Worm (Caenorhabditis elegans) whole organism, L1 larva: ENCODE data around the gene flp-8.

Source experiments
- aly-2 ChIP-seq: fragments of 150-350 bp; optimal IDR thresholded peaks from 2 replicates; lab custom pipeline; 2014; ENCODE audit warnings: missing biosample characterization, missing genetic modification characterization
- blmp-1 ChIP-seq: fragments of 150-350 bp; optimal IDR thresholded peaks from 2 replicates; lab custom pipeline; 2014; ENCODE audit warnings: missing biosample characterization, missing genetic modification characterization
- efl-1 ChIP-seq, 4 experiments: fragments of 150-350 bp; optimal IDR thresholded peaks in 3 of 4; peaks in 1 of 4; 1 replicate in 1 of 4; 2 replicates in 3 of 4; lab custom pipeline; 2014; ENCODE audit warnings: missing biosample characterization in 2 of 4, missing genetic modification characterization in 2 of 4, missing genetic modification reagents in 2 of 4
- efl-3 ChIP-seq: fragments of 200-800 bp; sonication (Bioruptor generic); optimal IDR thresholded peaks from 2 replicates; lab custom pipeline; 2018; ENCODE audit warnings: mild to moderate bottlenecking, missing genetic modification characterization, missing compliant biosample characterization
- elt-3 ChIP-seq, 6 experiments: fragments of 150-350 bp in 1 of 6; sonication (generic microtip); optimal IDR thresholded peaks; 2 replicates each; lab custom pipeline; 2017 to 2018; ENCODE audit warnings: missing biosample characterization in 6 of 6, missing genetic modification characterization in 6 of 6, inconsistent platforms in 1 of 6
- jun-1 ChIP-seq: fragments of 150-350 bp; optimal IDR thresholded peaks from 2 replicates; lab custom pipeline; 2014; ENCODE audit warnings: missing biosample characterization, missing genetic modification reagents, missing genetic modification characterization
- lir-3 ChIP-seq: sonication (generic microtip); optimal IDR thresholded peaks from 2 replicates; lab custom pipeline; 2016; ENCODE audit warnings: mild to moderate bottlenecking, missing genetic modification characterization, moderate library complexity, missing compliant biosample characterization; ENCODE audit not compliant: poor library complexity
- nhr-237 ChIP-seq: fragments of 150-350 bp; optimal IDR thresholded peaks from 2 replicates; lab custom pipeline; 2014; ENCODE audit warnings: missing biosample characterization, missing genetic modification characterization
- rnt-1 ChIP-seq: sonication (generic microtip); optimal IDR thresholded peaks from 2 replicates; lab custom pipeline; 2016; ENCODE audit warnings: mild to moderate bottlenecking, missing genetic modification characterization, moderate library complexity, missing compliant biosample characterization
- skn-1 ChIP-seq: fragments of 150-350 bp; optimal IDR thresholded peaks from 2 replicates; lab custom pipeline; 2014; ENCODE audit warnings: missing biosample characterization, missing genetic modification characterization
- sptf-1 ChIP-seq: fragments of 150-350 bp; optimal IDR thresholded peaks from 2 replicates; lab custom pipeline; 2014; ENCODE audit warnings: missing biosample characterization, missing genetic modification characterization
- unc-62 ChIP-seq: fragments of 150-350 bp; optimal IDR thresholded peaks from 2 replicates; lab custom pipeline; 2014; ENCODE audit warnings: missing biosample characterization, missing genetic modification reagents, missing genetic modification characterization

DNA sequence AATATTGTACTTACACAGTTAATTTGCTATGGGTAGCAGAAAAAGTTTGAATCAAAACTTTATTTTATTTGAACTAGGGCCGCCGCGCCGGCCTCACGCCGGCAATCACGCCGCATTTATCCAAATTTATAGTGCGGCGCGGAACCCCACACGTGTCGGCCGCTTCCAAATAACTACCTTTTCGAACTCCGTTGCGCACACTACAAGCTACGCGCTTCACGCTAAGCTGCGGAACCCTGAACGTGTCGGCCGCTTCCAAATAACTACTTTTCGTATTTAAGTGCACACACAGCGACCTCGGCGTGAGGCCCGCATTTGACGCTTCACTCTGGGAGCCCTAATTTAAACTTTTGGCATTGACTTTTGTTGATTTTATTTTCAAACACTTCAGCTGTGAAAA is 50.2 kb downstream of the flp-8 start:
- TF ChIP-seq blmp-1 (tag; lab: Kevin White, UChicago), result no peak
- TF ChIP-seq efl-1 (optimal IDR thresholded peaks at IDR 0.05; lab: Kevin White, UChicago), result no peak
- no peak for TF ChIP-seq efl-1 (GFP tag; optimal IDR thresholded peaks at IDR 0.05 in 1 of 2; lab: Kevin White, UChicago)
- no peak for TF ChIP-seq elt-3 (tag; optimal IDR thresholded peaks at IDR 0.05; lab: Kevin White, UChicago)
- TF ChIP-seq unc-62, result no peak
- TF ChIP-seq nhr-237 (tag; lab: Kevin White, UChicago), result no peak
- no peak for TF ChIP-seq skn-1
- no peak for TF ChIP-seq jun-1 (tag; lab: Kevin White, UChicago)
- no peak for TF ChIP-seq efl-3 (GFP tag; lab: Kevin White, UChicago)
- no peak for TF ChIP-seq aly-2 (tag; lab: Kevin White, UChicago)
- no peak for TF ChIP-seq sptf-1 (tag; lab: Kevin White, UChicago)
- TF ChIP-seq rnt-1, result no peak
- no peak for TF ChIP-seq lir-3 (tag; lab: Kevin White, UChicago)
